Worm (Caenorhabditis elegans) whole organism, L1 larva: Measurements from ENCODE around the gene F56A11.5.

ENCODE experiments used
- elt-3 ChIP-seq, 6 experiments: fragments of 150-350 bp in 1 of 6; sonication (generic microtip); optimal IDR thresholded peaks; 2 replicates each; lab custom pipeline; 2017 to 2018; ENCODE audit warnings: missing biosample characterization in 6 of 6, missing genetic modification characterization in 6 of 6, inconsistent platforms in 1 of 6
- lin-15B ChIP-seq: fragments of 150-350 bp; sonication (generic microtip); optimal IDR thresholded peaks from 3 replicates; lab custom pipeline; 2014; ENCODE audit warnings: missing biosample characterization, missing genetic modification characterization

DNA sequence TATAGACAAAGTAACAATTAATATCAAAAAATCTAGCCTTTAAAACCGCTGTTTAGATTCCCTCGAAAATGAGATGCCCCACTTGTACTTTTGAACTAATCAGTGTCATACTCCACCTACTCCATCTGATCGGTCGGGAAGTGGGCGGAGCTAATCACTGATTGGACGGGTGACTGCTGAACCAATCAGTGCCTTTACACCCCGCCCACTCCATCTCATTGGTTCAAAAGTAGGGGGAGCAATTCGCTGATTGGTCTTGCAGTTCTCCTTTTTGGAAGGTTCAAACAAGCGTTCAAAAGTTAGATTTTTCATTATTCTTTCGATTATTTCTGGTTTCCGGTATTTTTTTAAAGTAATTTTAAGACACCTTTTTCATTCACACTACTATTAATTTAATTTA, 42.5 kb upstream of the F56A11.5 start:
- TF ChIP-seq lin-15B (tag; lab: Kevin White, UChicago) (no peak), elt-3 (tag; optimal IDR thresholded peaks at IDR 0.05; lab: Kevin White, UChicago) (no peak)
